Fruit fly (Drosophila melanogaster) whole organism, embryonic: ENCODE results near the gene CG34149.

Source experiments
- Awh ChIP-seq: fragments of 200-800 bp; sonication (Bioruptor generic); IDR thresholded peaks from 2 replicates; pipeline ENCODE4, ENCODE4 v1.3.6; 2022; ENCODE audit warnings: missing biosample characterization, missing genetic modification characterization
- B-H2 ChIP-seq: fragments of 200-800 bp; sonication (Bioruptor generic); optimal IDR thresholded peaks from 2 replicates; lab custom pipeline; 2018; ENCODE audit warnings: missing biosample characterization, mild to moderate bottlenecking, missing genetic modification characterization
- CG10147 ChIP-seq: fragments of 200-800 bp; sonication (Bioruptor generic); optimal IDR thresholded peaks from 2 replicates; lab custom pipeline; 2019; ENCODE audit warnings: missing biosample characterization, mild to moderate bottlenecking, missing genetic modification characterization, moderate library complexity
- CG13424 ChIP-seq: fragments of 200-800 bp; sonication (Bioruptor generic); optimal IDR thresholded peaks from 2 replicates; lab custom pipeline; 2019; ENCODE audit warnings: missing biosample characterization, mild to moderate bottlenecking, missing genetic modification characterization, moderate library complexity
- CG1602 ChIP-seq: fragments of 200-800 bp; sonication (Bioruptor generic); optimal IDR thresholded peaks from 3 replicates; lab custom pipeline; 2016; ENCODE audit warnings: missing biosample characterization, missing genetic modification characterization
- CG1603 ChIP-seq: fragments of 200-800 bp; sonication (Bioruptor generic); optimal IDR thresholded peaks from 2 replicates; lab custom pipeline; 2019; ENCODE audit warnings: missing biosample characterization, mild to moderate bottlenecking, missing genetic modification characterization, moderate library complexity
- CG17568 ChIP-seq: fragments of 200-800 bp; sonication (Bioruptor generic); optimal IDR thresholded peaks from 2 replicates; lab custom pipeline; 2018; ENCODE audit warnings: missing biosample characterization, mild to moderate bottlenecking, missing genetic modification characterization, moderate library complexity
- CG17802 ChIP-seq: fragments of 200-800 bp; sonication (Bioruptor generic); optimal IDR thresholded peaks from 2 replicates; lab custom pipeline; 2018; ENCODE audit warnings: missing biosample characterization, mild to moderate bottlenecking, missing genetic modification characterization, moderate library complexity
- CG18011 ChIP-seq: fragments of 200-800 bp; sonication (Bioruptor generic); optimal IDR thresholded peaks from 2 replicates; lab custom pipeline; 2017; ENCODE audit warnings: missing biosample characterization, missing genetic modification characterization, mild to moderate bottlenecking, moderate library complexity, missing genotype
- CG30020 ChIP-seq: fragments of 200-800 bp; optimal IDR thresholded peaks from 2 replicates; lab custom pipeline; 2019; ENCODE audit warnings: missing biosample characterization, mild to moderate bottlenecking, missing genetic modification characterization, moderate library complexity
- CG34224 ChIP-seq: fragments of 200-800 bp; sonication (Bioruptor generic); IDR thresholded peaks from 3 replicates; pipeline ENCODE4 v1.3.6; 2022; ENCODE audit warnings: missing biosample characterization, missing genetic modification characterization; ENCODE audit not compliant: partially characterized antibody
- CG6791 ChIP-seq: fragments of 200-800 bp; sonication (Bioruptor generic); IDR thresholded peaks from 3 replicates; pipeline ENCODE4 v1.3.6; 2022; ENCODE audit warnings: missing biosample characterization, missing genetic modification characterization; ENCODE audit not compliant: partially characterized antibody
- CG9932 ChIP-seq: fragments of 200-800 bp; sonication (Bioruptor generic); IDR thresholded peaks from 2 replicates; pipeline ENCODE4 v1.3.6; 2022; ENCODE audit warnings: missing biosample characterization, missing genetic modification characterization
- Doc2 ChIP-seq: fragments of 200-800 bp; sonication (Bioruptor generic); IDR thresholded peaks from 2 replicates; pipeline ENCODE4 v1.3.6; 2022; ENCODE audit warnings: missing biosample characterization, missing genetic modification characterization
- Ets65A ChIP-seq: fragments of 200-800 bp; sonication (Bioruptor generic); peaks from one replicate; lab custom pipeline; 2016; ENCODE audit warnings: missing biosample characterization, missing genetic modification characterization
- Fer3 ChIP-seq: fragments of 200-800 bp; sonication (Bioruptor generic); optimal IDR thresholded peaks from 2 replicates; lab custom pipeline; 2018; ENCODE audit warnings: missing biosample characterization, mild to moderate bottlenecking, missing genetic modification characterization, moderate library complexity
- H2.0 ChIP-seq: fragments of 200-800 bp; sonication (Bioruptor generic); IDR thresholded peaks from 2 replicates; pipeline ENCODE4 v1.3.6; 2022; ENCODE audit warnings: missing biosample characterization, missing genetic modification characterization
- Hr51 ChIP-seq, 2 experiments: fragments of 200-800 bp; sonication (Bioruptor generic); optimal IDR thresholded peaks; 2 replicates in 1 of 2; 3 replicates in 1 of 2; lab custom pipeline; 2016 to 2018; ENCODE audit warnings: missing biosample characterization in 2 of 2, missing genetic modification characterization in 2 of 2, mild to moderate bottlenecking in 1 of 2, moderate library complexity in 1 of 2
- Mad ChIP-seq: fragments of 200-800 bp; sonication (Bioruptor generic); optimal IDR thresholded peaks from 2 replicates; lab custom pipeline; 2016; ENCODE audit warnings: missing biosample characterization, missing genetic modification characterization
- Optix ChIP-seq: fragments of 200-800 bp; sonication (Bioruptor generic); IDR thresholded peaks from 3 replicates; pipeline ENCODE4 v1.3.6; 2022; ENCODE audit warnings: missing biosample characterization, missing genetic modification characterization
- Vsx1 ChIP-seq: fragments of 200-800 bp; sonication (Bioruptor generic); optimal IDR thresholded peaks from 2 replicates; lab custom pipeline; 2017; ENCODE audit warnings: missing biosample characterization, mild to moderate bottlenecking, missing genetic modification characterization, missing genetic modification reagents
- abd-A ChIP-seq: fragments of 200-800 bp; sonication (Bioruptor generic); optimal IDR thresholded peaks from 3 replicates; lab custom pipeline; 2019; ENCODE audit warnings: missing biosample characterization, mild to moderate bottlenecking, missing genetic modification characterization, moderate library complexity
- bigmax ChIP-seq: fragments of 200-800 bp; sonication (Bioruptor generic); optimal IDR thresholded peaks from 2 replicates; lab custom pipeline; 2018; ENCODE audit warnings: missing biosample characterization, mild to moderate bottlenecking, missing genetic modification characterization
- bowl ChIP-seq: fragments of 200-800 bp; sonication (Bioruptor generic); IDR thresholded peaks from 2 replicates; pipeline ENCODE4 v1.3.6; 2022; ENCODE audit warnings: missing biosample characterization, missing genetic modification characterization
- br ChIP-seq: fragments of >200 bp; optimal IDR thresholded peaks from 2 replicates; lab custom pipeline; 2017
- dpn ChIP-seq, 2 experiments: fragments of 200-800 bp; sonication (Bioruptor generic); optimal IDR thresholded peaks; 3 replicates each; lab custom pipeline; 2016; ENCODE audit warnings: missing biosample characterization in 2 of 2, missing genetic modification characterization in 2 of 2
- eve ChIP-seq, 2 experiments: fragments of >200 bp; optimal IDR thresholded peaks; 2 replicates each; lab custom pipeline; 2017; ENCODE audit warnings: missing biosample characterization in 2 of 2, missing genetic modification characterization in 2 of 2
- exex ChIP-seq: fragments of 200-800 bp; sonication (Bioruptor generic); optimal IDR thresholded peaks from 4 replicates; lab custom pipeline; 2018; ENCODE audit warnings: missing biosample characterization, mild to moderate bottlenecking, missing genetic modification characterization, moderate library complexity
- gem ChIP-seq: fragments of 200-800 bp; sonication (Bioruptor generic); optimal IDR thresholded peaks from 2 replicates; lab custom pipeline; 2019; ENCODE audit warnings: missing biosample characterization, mild to moderate bottlenecking, missing genetic modification characterization, moderate library complexity
- kay ChIP-seq: fragments of 200-800 bp; sonication (Bioruptor generic); optimal IDR thresholded peaks from 2 replicates; lab custom pipeline; 2016; ENCODE audit warnings: missing biosample characterization, missing genetic modification characterization
- maf-S ChIP-seq: fragments of 200-800 bp; sonication (Bioruptor generic); optimal IDR thresholded peaks from 2 replicates; lab custom pipeline; 2016; ENCODE audit warnings: missing biosample characterization, missing genetic modification characterization
- nerfin-2 ChIP-seq: fragments of 200-800 bp; sonication (Bioruptor generic); IDR thresholded peaks from 2 replicates; pipeline ENCODE4 v1.3.6; 2022; ENCODE audit warnings: missing biosample characterization, missing genetic modification characterization; ENCODE audit not compliant: partially characterized antibody
- oc ChIP-seq: fragments of 200-800 bp; sonication (Bioruptor generic); optimal IDR thresholded peaks from 2 replicates; lab custom pipeline; 2018; ENCODE audit warnings: missing biosample characterization, mild to moderate bottlenecking, missing genetic modification characterization, moderate library complexity
- onecut ChIP-seq: fragments of 200-800 bp; sonication (Bioruptor generic); IDR thresholded peaks from 2 replicates; pipeline ENCODE4 v1.3.6; 2022; ENCODE audit warnings: missing biosample characterization, missing genetic modification characterization
- repo ChIP-seq: fragments of 200-800 bp; sonication (Bioruptor generic); optimal IDR thresholded peaks from 2 replicates; lab custom pipeline; 2016; ENCODE audit warnings: missing biosample characterization, missing genetic modification characterization
- scrt ChIP-seq: fragments of 200-800 bp; sonication (Bioruptor generic); optimal IDR thresholded peaks from 2 replicates; lab custom pipeline; 2018; ENCODE audit warnings: missing biosample characterization, mild to moderate bottlenecking, missing genetic modification characterization, moderate library complexity
- sd ChIP-seq: fragments of 200-800 bp; sonication (Bioruptor generic); optimal IDR thresholded peaks from 3 replicates; lab custom pipeline; 2018; ENCODE audit warnings: missing biosample characterization, mild to moderate bottlenecking, missing genetic modification characterization, moderate library complexity
- ssp ChIP-seq: fragments of 200-800 bp; sonication (Bioruptor generic); IDR thresholded peaks from 2 replicates; pipeline ENCODE4 v1.3.6; 2022; ENCODE audit warnings: missing biosample characterization, missing genetic modification characterization
- sug ChIP-seq: fragments of 200-800 bp; optimal IDR thresholded peaks from 2 replicates; lab custom pipeline; 2019; ENCODE audit warnings: missing biosample characterization, mild to moderate bottlenecking, missing genetic modification characterization, moderate library complexity
- vvl ChIP-seq: fragments of 200-800 bp; sonication (Bioruptor generic); IDR thresholded peaks from 2 replicates; pipeline ENCODE4 v1.3.6; 2022; ENCODE audit warnings: missing biosample characterization, missing genetic modification characterization

The CG34149 gene

DNA sequence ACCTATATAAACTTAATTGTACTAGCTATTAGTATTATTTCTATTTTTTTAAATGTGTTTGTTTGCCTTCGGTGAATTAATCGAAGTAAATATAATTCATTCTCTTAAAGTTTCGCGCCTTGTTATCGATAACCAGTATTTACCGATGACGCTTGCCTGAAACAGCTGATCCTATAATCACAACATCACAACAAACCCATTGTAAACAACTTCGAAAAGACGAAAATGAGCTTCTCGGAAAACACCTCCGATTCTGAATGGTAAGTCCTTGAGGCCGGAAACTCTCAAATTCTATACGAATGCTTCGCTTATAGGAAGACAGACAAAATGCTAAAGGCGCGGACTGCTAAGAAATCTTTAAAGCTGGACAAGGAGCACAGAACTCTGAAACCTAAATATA lies at the start of gene CG34149 (continued):
- TF ChIP-seq Doc2 (GFP tag; lab: Robert Waterston, UW) (no peak), onecut (GFP tag; lab: Robert Waterston, UW) (no peak), eve (GFP tag; optimal IDR thresholded peaks at IDR 0.05; lab: Kevin White, UChicago) (no peak), br (lab: Kevin White, UChicago) (no peak)

DNA sequence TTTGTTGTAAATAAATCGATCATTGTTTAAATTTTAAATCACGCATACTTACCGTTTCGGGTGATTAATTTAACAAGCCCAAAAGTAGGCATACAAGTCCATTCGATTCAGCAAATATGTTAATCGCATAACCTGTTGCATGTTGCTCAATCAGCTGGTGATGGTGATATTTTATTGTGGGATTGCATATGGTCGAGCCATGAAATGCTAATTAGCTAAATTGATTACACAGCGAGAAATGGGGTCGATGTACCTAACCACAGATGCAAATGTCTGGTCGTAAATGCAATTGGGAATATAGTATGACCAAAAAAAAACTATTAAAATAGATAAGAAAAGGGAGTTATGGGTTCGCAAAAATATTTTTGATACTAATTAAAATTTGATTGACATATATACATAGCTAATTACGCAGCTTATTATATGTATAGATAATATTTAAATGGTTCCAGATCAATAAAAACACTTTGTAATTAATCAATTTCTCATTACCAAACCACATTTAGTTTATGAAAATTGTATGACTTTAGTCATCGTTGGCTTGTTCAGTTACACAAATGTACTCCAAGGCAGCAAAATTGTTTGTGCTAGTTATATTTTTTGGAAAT lies 49.3 kb upstream of the CG34149 start, which contains the start of gene CG33721:
Gene CG33721, plus strand, starts transcription at position 558 of the 608 bp plus-strand sequence.
- TF ChIP-seq Vsx1 (peak; percentile 66), CG6791 (GFP tag; lab: Robert Waterston, UW) (no peak), maf-S (GFP tag; lab: Kevin White, UChicago) (no peak), CG30020 (tag; lab: Kevin White, UChicago) (no peak), Hr51 (GFP tag; optimal IDR thresholded peaks at IDR 0.05; lab: Kevin White, UChicago) (no peak), CG1603 (no peak), H2.0 (GFP tag; lab: Robert Waterston, UW) (no peak), vvl (GFP tag; lab: Robert Waterston, UW) (peak; percentile 83), CG34224 (no peak), CG10147 (no peak), repo (no peak), nerfin-2 (GFP tag; lab: Robert Waterston, UW) (no peak), dpn (GFP tag; optimal IDR thresholded peaks at IDR 0.05; lab: Kevin White, UChicago) (no peak), bigmax (GFP tag; lab: Kevin White, UChicago) (no peak), sug (no peak), sd (tag; lab: Kevin White, UChicago) (peak; percentile 20), ssp (GFP tag; lab: Robert Waterston, UW) (no peak), CG9932 (GFP tag; lab: Robert Waterston, UW) (no peak), gem (tag; lab: Kevin White, UChicago) (no peak), abd-A (tag; lab: Kevin White, UChicago) (peak; percentile 72), CG13424 (tag; lab: Kevin White, UChicago) (no peak), exex (no peak), scrt (GFP tag; lab: Kevin White, UChicago) (no peak), B-H2 (GFP tag; lab: Kevin White, UChicago) (no peak), Optix (GFP tag; lab: Robert Waterston, UW) (no peak), CG17568 (GFP tag; lab: Kevin White, UChicago) (no peak), oc (tag; lab: Kevin White, UChicago) (peak; percentile 18), CG18011 (no peak), bowl (no peak), Fer3 (no peak), CG17802 (no peak), Mad (GFP tag; lab: Kevin White, UChicago) (no peak), Awh (GFP tag; lab: Robert Waterston, UW) (peak; percentile 72; the same call in 1 of the 2 replicates), Ets65A (peak; percentile 78), kay (GFP tag; lab: Kevin White, UChicago) (no peak), CG1602 (GFP tag; lab: Kevin White, UChicago) (no peak)
- TF ChIP-seq, all 482 proteins: peak for 7
